Worm (Caenorhabditis elegans) whole organism, young adult: Measurements from ENCODE around the gene irld-47.

Experiments
- F33H1.4 ChIP-seq: fragments of 200-800 bp; sonication (Bioruptor generic); IDR thresholded peaks from 2 replicates; pipeline ENCODE4 v1.3.6; 2022; ENCODE audit warnings: missing genetic modification reagents, missing genetic modification characterization, missing compliant biosample characterization
- F37B4.10 ChIP-seq: fragments of 200-800 bp; sonication (Bioruptor generic); IDR thresholded peaks from 2 replicates; pipeline ENCODE4 v1.3.6; 2022; ENCODE audit warnings: missing genetic modification characterization, missing compliant biosample characterization
- Y53F4B.3 ChIP-seq: fragments of 200-800 bp; sonication (Bioruptor generic); IDR thresholded peaks from 2 replicates; pipeline ENCODE4 v1.3.6; 2022; ENCODE audit warnings: missing genetic modification reagents, missing genetic modification characterization, missing compliant biosample characterization
- ekl-4 ChIP-seq: fragments of 200-800 bp; sonication (Bioruptor generic); IDR thresholded peaks from 2 replicates; pipeline ENCODE4 v1.3.6; 2022; ENCODE audit warnings: missing genetic modification reagents, missing genetic modification characterization, missing compliant biosample characterization
- lin-26 ChIP-seq: fragments of 200-800 bp; sonication (Bioruptor generic); IDR thresholded peaks from 2 replicates; pipeline ENCODE4 v1.3.6; 2022; ENCODE audit warnings: missing genetic modification reagents, missing genetic modification characterization, missing compliant biosample characterization
- nfya-1 ChIP-seq: sonication (generic microtip); optimal IDR thresholded peaks from 2 replicates; lab custom pipeline; 2017; ENCODE audit warnings: antibody characterized with exemption, missing compliant biosample characterization, missing genetic modification characterization, borderline replicate concordance; ENCODE audit not compliant: insufficient read depth
- repo-1 ChIP-seq: sonication (generic microtip); optimal IDR thresholded peaks from 2 replicates; lab custom pipeline; 2017; ENCODE audit warnings: mild to moderate bottlenecking, missing genetic modification characterization, missing compliant biosample characterization
- sea-2 ChIP-seq: fragments of 200-800 bp; sonication (Bioruptor generic); IDR thresholded peaks from 2 replicates; pipeline ENCODE4 v1.3.6; 2022; ENCODE audit warnings: missing genetic modification characterization, missing compliant biosample characterization
- unc-62 ChIP-seq: fragments of 150-350 bp; optimal IDR thresholded peaks from 2 replicates; lab custom pipeline; 2014; ENCODE audit warnings: missing biosample characterization, missing genetic modification reagents, missing genetic modification characterization
- ztf-26 ChIP-seq: sonication (generic microtip); optimal IDR thresholded peaks from 2 replicates; lab custom pipeline; 2017; ENCODE audit warnings: missing genetic modification characterization, missing compliant biosample characterization
- ztf-3 ChIP-seq: fragments of 200-800 bp; sonication (Bioruptor generic); optimal IDR thresholded peaks from 2 replicates; lab custom pipeline; 2018; ENCODE audit warnings: mild to moderate bottlenecking, missing genetic modification characterization, missing compliant biosample characterization

ce11 chrII:7772411-7772810 is 49.9 kb downstream of the irld-47 start, which contains the start of gene C06A8.6:
- TF ChIP-seq ztf-3 (no peak), unc-62 (GFP tag; lab: Kevin White, UChicago) (no peak), lin-26 (GFP tag; lab: Robert Waterston, UW) (no peak), F37B4.10 (GFP tag; lab: Robert Waterston, UW) (no peak), repo-1 (tag; lab: Kevin White, UChicago) (no peak), sea-2 (no peak), ekl-4 (GFP tag; lab: Robert Waterston, UW) (no peak), F33H1.4 (GFP tag; lab: Robert Waterston, UW) (no peak), ztf-26 (tag; lab: Kevin White, UChicago) (no peak), nfya-1 (tag; lab: Kevin White, UChicago) (no peak), Y53F4B.3 (no peak)
